Fruit fly (Drosophila melanogaster): ENCODE measurements around the gene CG16986.

- TF ChIP-seq EcR (GFP tag; optimal IDR thresholded peaks at IDR 0.05): no peak
- TF ChIP-seq psq (optimal IDR thresholded peaks at IDR 0.05): no peak
- no peak for TF ChIP-seq pan (optimal IDR thresholded peaks at IDR 0.05)
- TF ChIP-seq usp (GFP tag; optimal IDR thresholded peaks at IDR 0.05): no peak
Measured at dm6 chr3L:2586804-2587561, 13.1 kb upstream of the CG16986 start, which contains the start of gene RpL8.
